Fruit fly (Drosophila melanogaster): ENCODE measurements around the gene Saf-B.

- TF ChIP-seq pad (GFP tag; optimal IDR thresholded peaks at IDR 0.05) (peak; percentile 32), kay (GFP tag; ENCODE audit: borderline replicate concordance) (no peak), Crg-1 (GFP tag; optimal IDR thresholded peaks at IDR 0.05) (no peak)
Measured at dm6 chr3R:24870389-24871048, 53.3 kb downstream of the Saf-B start, which contains the start of gene CycB3.
